Worm (Caenorhabditis elegans): ENCODE results near the gene Y39G8B.2.
A peak's percentile ranks its signal among the peaks of the same experiment; 100 is the strongest.
"Not testable (repeated sequence)": the region's sequence is repeated elsewhere in the genome, so short reads cannot be mapped to it uniquely, and the experiment has no call there.

The Y39G8B.2 gene

ce11 chrII:13976161-13976560 is at the start of gene Y39G8B.2 (continued):
- TF ChIP-seq unc-55 (GFP tag; optimal IDR thresholded peaks at IDR 0.05) (no peak), hlh-13 (GFP tag; optimal IDR thresholded peaks at IDR 0.05) (no peak), eyg-1 (tag; optimal IDR thresholded peaks at IDR 0.05) (peak; percentile 2), F13H6.1 (tag; optimal IDR thresholded peaks at IDR 0.05) (no peak), ceh-18 (tag; optimal IDR thresholded peaks at IDR 0.05) (peak; percentile 65), ceh-34 (tag; optimal IDR thresholded peaks at IDR 0.05) (peak; percentile 76), ceh-48 (tag; optimal IDR thresholded peaks at IDR 0.05) (peak; percentile 26), ztf-16 (tag; optimal IDR thresholded peaks at IDR 0.05) (peak; percentile 56), fkh-10 (GFP tag; optimal IDR thresholded peaks at IDR 0.05) (no peak), pax-1 (tag; optimal IDR thresholded peaks at IDR 0.05) (no peak), ahr-1 (tag; optimal IDR thresholded peaks at IDR 0.05) (no peak), pat-9 (tag; optimal IDR thresholded peaks at IDR 0.05) (peak; percentile 8), nfya-1 (tag; optimal IDR thresholded peaks at IDR 0.05) (peak; percentile 81), ets-4 (tag; optimal IDR thresholded peaks at IDR 0.05) (no peak), pha-2 (tag; optimal IDR thresholded peaks at IDR 0.05) (no peak), gmeb-2 (tag; optimal IDR thresholded peaks at IDR 0.05) (peak; percentile 20)

ce11 chrII:14021230-14021629 is 45.2 kb upstream of the Y39G8B.2 start, which contains the start of gene F01D5.10:
F01D5.10 (minus strand) TSS chrII:14021330.
- not testable (repeated sequence) for TF ChIP-seq K02D7.2 (tag; optimal IDR thresholded peaks at IDR 0.05); ceh-19 (GFP tag; optimal IDR thresholded peaks at IDR 0.05); tbx-7 (tag; optimal IDR thresholded peaks at IDR 0.05)

- TF ChIP-seq unc-3 (GFP tag; conservative IDR thresholded peaks at IDR 0.05) (0 out of 2 replicates have a peak, but pooled peaks have one; percentile 3), pat-9 (tag; optimal IDR thresholded peaks at IDR 0.05) (peak; percentile 37), ceh-45 (GFP tag; IDR thresholded peaks at IDR 0.05) (0 out of 2 replicates have a peak, but pooled peaks have one; percentile 11)
- not testable (repeated sequence) for TF ChIP-seq unc-3 (tag; optimal IDR thresholded peaks at IDR 0.05)
These were observed 43.6 kb upstream of the Y39G8B.2 start for ce11 chrII:14019625-14020024.

- TF ChIP-seq ceh-48 (tag; optimal IDR thresholded peaks at IDR 0.05): peak; percentile 9
- TF ChIP-seq pat-9 (tag; optimal IDR thresholded peaks at IDR 0.05): no peak
- no peak for TF ChIP-seq odd-2 (tag; optimal IDR thresholded peaks at IDR 0.05)
- TF ChIP-seq hlh-15 (tag; optimal IDR thresholded peaks at IDR 0.05): no peak
These were observed 42.9 kb upstream of the Y39G8B.2 start for ce11 chrII:14018887-14019286.

- TF ChIP-seq nfya-1 (tag; optimal IDR thresholded peaks at IDR 0.05) (peak; percentile 9), che-1 (tag; optimal IDR thresholded peaks at IDR 0.05) (no peak), elt-2 (tag; optimal IDR thresholded peaks at IDR 0.05) (peak; percentile 7), ama-1 (optimal IDR thresholded peaks at IDR 0.05) (peak; percentile 76)
These were observed 42.2 kb upstream of the Y39G8B.2 start for ce11 chrII:14018192-14018591.

ce11 chrII:14016865-14017264 is 40.8 kb upstream of the Y39G8B.2 start, which contains the start of gene cyp-37A1:
cyp-37A1 (minus strand) TSS chrII:14016965.
- TF ChIP-seq ceh-45 (GFP tag; IDR thresholded peaks at IDR 0.05) (no peak), pax-1 (tag; optimal IDR thresholded peaks at IDR 0.05) (no peak), Y22D7AL.16 (tag; optimal IDR thresholded peaks at IDR 0.05) (no peak), pros-1 (tag; optimal IDR thresholded peaks at IDR 0.05) (no peak), tbx-7 (tag; optimal IDR thresholded peaks at IDR 0.05) (no peak), zip-5 (tag; optimal IDR thresholded peaks at IDR 0.05) (no peak), ceh-31 (tag; optimal IDR thresholded peaks at IDR 0.05) (no peak), dve-1 (tag; optimal IDR thresholded peaks at IDR 0.05) (no peak), ceh-19 (GFP tag; optimal IDR thresholded peaks at IDR 0.05) (no peak)
